Fruit fly (Drosophila melanogaster): ENCODE data around the gene CG31815.

Gene CG31815

dm6 chr2L:16647773-16648172 lies 42.2 kb downstream of the CG31815 start (continued):
- TF ChIP-seq Oaz (GFP tag; IDR thresholded peaks at IDR 0.05) (peak; percentile 27; the same call in 1 of the 2 replicates), br (optimal IDR thresholded peaks at IDR 0.05) (no peak), CG9797 (GFP tag; optimal IDR thresholded peaks at IDR 0.05) (no peak), ara (GFP tag; IDR thresholded peaks at IDR 0.05) (no peak), trem (tag; optimal IDR thresholded peaks at IDR 0.05) (peak; percentile 12), kay (GFP tag; optimal IDR thresholded peaks at IDR 0.05) (peak; percentile 9), Hr39 (optimal IDR thresholded peaks at IDR 0.05) (no peak), CG11456 (GFP tag; IDR thresholded peaks at IDR 0.05) (no peak), CG7372 (GFP tag; IDR thresholded peaks at IDR 0.05) (no peak), Myb (GFP tag; optimal IDR thresholded peaks at IDR 0.05) (no peak), danr (GFP tag; IDR thresholded peaks at IDR 0.05) (no peak), pb (GFP tag; optimal IDR thresholded peaks at IDR 0.05) (no peak), Dref (GFP tag; IDR thresholded peaks at IDR 0.05) (no peak), ac (GFP tag; optimal IDR thresholded peaks at IDR 0.05) (no peak), CG33213 (GFP tag; optimal IDR thresholded peaks at IDR 0.05) (no peak), crol (GFP tag; IDR thresholded peaks at IDR 0.05) (0 out of 2 replicates have a peak, but pooled peaks have one; percentile 47), Sin3A (optimal IDR thresholded peaks at IDR 0.05) (no peak), CG2889 (GFP tag; IDR thresholded peaks at IDR 0.05) (no peak), ssp (GFP tag; IDR thresholded peaks at IDR 0.05) (no peak), CG11093 (GFP tag; IDR thresholded peaks at IDR 0.05) (no peak), CG3407 (GFP tag; optimal IDR thresholded peaks at IDR 0.05) (no peak), bbx (GFP tag; IDR thresholded peaks at IDR 0.05; ENCODE audit: partially characterized antibody) (no peak), HLH4C (GFP tag; IDR thresholded peaks at IDR 0.05; ENCODE audit: partially characterized antibody) (no peak), Hmr (GFP tag; optimal IDR thresholded peaks at IDR 0.05) (peak; percentile 75), CTCF (GFP tag; optimal IDR thresholded peaks at IDR 0.05) (peak; percentile 80), CG1832 (GFP tag; optimal IDR thresholded peaks at IDR 0.05) (no peak), TFAM (GFP tag; optimal IDR thresholded peaks at IDR 0.05) (no peak), CG18011 (GFP tag; optimal IDR thresholded peaks at IDR 0.05) (no peak), Gug (GFP tag; IDR thresholded peaks at IDR 0.05) (no peak), bowl (GFP tag; IDR thresholded peaks at IDR 0.05) (no peak), CG9932 (GFP tag; IDR thresholded peaks at IDR 0.05) (peak; percentile 31; the same call in 1 of the 2 replicates), CG12391 (tag; optimal IDR thresholded peaks at IDR 0.05) (peak; percentile 61), pzg (GFP tag; optimal IDR thresholded peaks at IDR 0.05) (no peak), CG3726 (GFP tag; IDR thresholded peaks at IDR 0.05) (no peak), unpg (GFP tag; optimal IDR thresholded peaks at IDR 0.05) (peak; percentile 60), CG14014 (GFP tag; IDR thresholded peaks at IDR 0.05) (no peak), BEAF-32 (GFP tag; optimal IDR thresholded peaks at IDR 0.05) (no peak), nerfin-1 (tag; optimal IDR thresholded peaks at IDR 0.05) (peak; percentile 3), schlank (tag; optimal IDR thresholded peaks at IDR 0.05) (peak; percentile 8), hkb (optimal IDR thresholded peaks at IDR 0.05) (no peak), hkb (GFP tag; IDR thresholded peaks at IDR 0.05) (peak; percentile 68), hb (GFP tag; IDR thresholded peaks at IDR 0.05; ENCODE audit: partially characterized antibody) (no peak), wek (GFP tag; optimal IDR thresholded peaks at IDR 0.05) (no peak), HLH3B (GFP tag; IDR thresholded peaks at IDR 0.05) (0 out of 2 replicates have a peak, but pooled peaks have one; percentile 28), CG33557 (GFP tag; optimal IDR thresholded peaks at IDR 0.05) (no peak), CG17802 (tag; optimal IDR thresholded peaks at IDR 0.05) (no peak), klu (GFP tag; IDR thresholded peaks at IDR 0.05) (no peak), Ssrp (tag; optimal IDR thresholded peaks at IDR 0.05) (peak; percentile 17), Awh (GFP tag; IDR thresholded peaks at IDR 0.05) (no peak), chif (GFP tag; optimal IDR thresholded peaks at IDR 0.05) (peak in 1 of 2 experiments; percentile 21), run (tag; optimal IDR thresholded peaks at IDR 0.05) (peak; percentile 20), dpn (GFP tag; optimal IDR thresholded peaks at IDR 0.05) (peak in 1 of 2 experiments; percentile 24), CG17359 (tag; optimal IDR thresholded peaks at IDR 0.05) (peak; percentile 59)
